Worm (Caenorhabditis elegans) whole organism, L3 larva: ENCODE measurements around the gene C01G6.2.

Experiments used
- R02D3.7 ChIP-seq: fragments of 150-350 bp; optimal IDR thresholded peaks from 2 replicates; lab custom pipeline; 2014; ENCODE audit warnings: missing biosample characterization, missing genetic modification characterization
- ceh-16 ChIP-seq: sonication (generic microtip); optimal IDR thresholded peaks from 2 replicates; lab custom pipeline; 2017; ENCODE audit warnings: missing biosample characterization, missing genetic modification characterization
- ceh-82 ChIP-seq: fragments of 150-350 bp; optimal IDR thresholded peaks from 2 replicates; lab custom pipeline; 2014; ENCODE audit warnings: missing biosample characterization, missing genetic modification characterization
- elt-3 ChIP-seq, 3 experiments: fragments of 150-350 bp in 1 of 3; sonication (generic microtip) in 2 of 3; optimal IDR thresholded peaks; 2 replicates in 2 of 3; 4 replicates in 1 of 3; lab custom pipeline; 2014 to 2017; ENCODE audit warnings: missing biosample characterization in 3 of 3, missing genetic modification characterization in 3 of 3
- lin-15B ChIP-seq: fragments of 150-350 bp; optimal IDR thresholded peaks from 2 replicates; lab custom pipeline; 2014; ENCODE audit warnings: missing biosample characterization, missing genetic modification characterization
- nhr-237 ChIP-seq: fragments of 150-350 bp; optimal IDR thresholded peaks from 2 replicates; lab custom pipeline; 2014; ENCODE audit warnings: missing biosample characterization, missing genetic modification characterization
- nhr-25 ChIP-seq: sonication (generic microtip); optimal IDR thresholded peaks from 2 replicates; lab custom pipeline; 2017; ENCODE audit warnings: missing biosample characterization, missing genetic modification characterization
- pha-4 ChIP-seq: fragments of 150-350 bp; optimal IDR thresholded peaks from 2 replicates; lab custom pipeline; 2014; ENCODE audit warnings: missing biosample characterization, missing genetic modification reagents, missing genetic modification characterization
- ztf-4 ChIP-seq: fragments of 150-350 bp; optimal IDR thresholded peaks from 2 replicates; lab custom pipeline; 2014; ENCODE audit warnings: missing biosample characterization, missing genetic modification characterization

ce11 chrII:9266252-9266651, 603 bp upstream of the C01G6.2 start:
- TF ChIP-seq lin-15B (tag; lab: Kevin White, UChicago) (no peak), R02D3.7 (tag; lab: Kevin White, UChicago) (no peak), nhr-237 (tag; lab: Kevin White, UChicago) (no peak), elt-3 (tag; optimal IDR thresholded peaks at IDR 0.05; lab: Kevin White, UChicago) (no peak), nhr-25 (tag; lab: Kevin White, UChicago) (no peak), pha-4 (tag; lab: Kevin White, UChicago) (no peak), ztf-4 (no peak), ceh-82 (tag; lab: Kevin White, UChicago) (no peak), ceh-16 (no peak)
